Worm (Caenorhabditis elegans) whole organism, L4 larva: ENCODE measurements around the gene gop-1.
A peak's percentile ranks its signal among the peaks of the same experiment; 100 is the strongest.

Experiments used
- D1046.2 ChIP-seq: fragments of 200-800 bp; sonication (Bioruptor generic); IDR thresholded peaks from 2 replicates; pipeline ENCODE4 v1.3.6; 2022; ENCODE audit warnings: missing genetic modification characterization, missing compliant biosample characterization
- F10B5.3 ChIP-seq: sonication (generic microtip); optimal IDR thresholded peaks from 2 replicates; lab custom pipeline; 2016; ENCODE audit warnings: mild to moderate bottlenecking, missing genetic modification characterization, missing compliant biosample characterization
- Y105C5A.15 ChIP-seq: fragments of 200-800 bp; sonication (Bioruptor generic); IDR thresholded peaks from 2 replicates; pipeline ENCODE4 v1.3.6; 2022; ENCODE audit warnings: missing genetic modification characterization, missing compliant biosample characterization
- Y5F2A.4 ChIP-seq: fragments of 200-800 bp; sonication (Bioruptor generic); optimal IDR thresholded peaks from 2 replicates; lab custom pipeline; 2018; ENCODE audit warnings: mild to moderate bottlenecking, missing genetic modification characterization, missing compliant biosample characterization
- aha-1 ChIP-seq: fragments of 150-350 bp; peaks from one replicate; lab custom pipeline; 2014; ENCODE audit warnings: missing biosample characterization, missing genetic modification characterization
- aly-2 ChIP-seq: sonication (generic microtip); optimal IDR thresholded peaks from 2 replicates; lab custom pipeline; 2018; ENCODE audit warnings: missing biosample characterization, missing genetic modification characterization
- ama-1 ChIP-seq: fragments of 150-350 bp; optimal IDR thresholded peaks from 2 replicates; lab custom pipeline; 2014; ENCODE audit warnings: inconsistent platforms, mixed read lengths
- arid-1 ChIP-seq: fragments of 200-800 bp; sonication (Bioruptor generic); conservative IDR thresholded peaks from 2 replicates; pipeline ENCODE4 v1.3.6; 2022; ENCODE audit warnings: missing genetic modification reagents, missing genetic modification characterization, missing compliant biosample characterization
- attf-4 ChIP-seq: sonication (generic microtip); optimal IDR thresholded peaks from 3 replicates; lab custom pipeline; 2017; ENCODE audit warnings: missing biosample characterization, missing genetic modification characterization
- ceh-20 ChIP-seq: fragments of 200-800 bp; sonication (Bioruptor generic); IDR thresholded peaks from 2 replicates; pipeline ENCODE4 v1.3.6; 2022; ENCODE audit warnings: missing genetic modification reagents, missing genetic modification characterization, missing compliant biosample characterization
- ceh-32 ChIP-seq: sonication (generic microtip); optimal IDR thresholded peaks from 2 replicates; lab custom pipeline; 2016; ENCODE audit warnings: mild to moderate bottlenecking, missing genetic modification characterization, missing compliant biosample characterization; ENCODE audit not compliant: poor library complexity
- ceh-82 ChIP-seq: sonication (generic microtip); optimal IDR thresholded peaks from 2 replicates; lab custom pipeline; 2017; ENCODE audit warnings: missing biosample characterization, missing genetic modification characterization
- daf-16 ChIP-seq, 3 experiments: sonication (generic microtip); optimal IDR thresholded peaks; 2 replicates each; lab custom pipeline; 2016 to 2017; ENCODE audit warnings: missing genetic modification characterization in 3 of 3, missing genetic modification reagents in 3 of 3, mild to moderate bottlenecking in 2 of 3, missing compliant biosample characterization in 2 of 3, missing biosample characterization in 1 of 3, moderate library complexity in 1 of 3
- daf-8 ChIP-seq: fragments of 200-800 bp; sonication (Bioruptor generic); IDR thresholded peaks from 2 replicates; pipeline ENCODE4 v1.3.6; 2022; ENCODE audit warnings: missing genetic modification characterization, missing compliant biosample characterization
- dmd-8 ChIP-seq: fragments of 200-800 bp; sonication (Bioruptor generic); IDR thresholded peaks from 2 replicates; pipeline ENCODE4 v1.3.6; 2022; ENCODE audit warnings: missing genetic modification characterization, missing compliant biosample characterization
- duxl-1 ChIP-seq: sonication (generic microtip); optimal IDR thresholded peaks from 2 replicates; lab custom pipeline; 2016; ENCODE audit warnings: mild to moderate bottlenecking, missing genetic modification characterization, moderate library complexity, missing compliant biosample characterization; ENCODE audit not compliant: poor library complexity
- fkh-10 ChIP-seq: fragments of 150-350 bp; optimal IDR thresholded peaks from 2 replicates; lab custom pipeline; 2014; ENCODE audit warnings: missing biosample characterization, missing genetic modification reagents, missing genetic modification characterization
- gei-8 ChIP-seq: fragments of 200-800 bp; sonication (Bioruptor generic); optimal IDR thresholded peaks from 2 replicates; lab custom pipeline; 2018; ENCODE audit warnings: mild to moderate bottlenecking, missing genetic modification characterization, missing compliant biosample characterization
- hif-1 ChIP-seq, 2 experiments: sonication (generic microtip); optimal IDR thresholded peaks; 2 replicates each; lab custom pipeline; 2016 to 2017; ENCODE audit warnings: missing compliant biosample characterization in 2 of 2, missing genetic modification characterization in 2 of 2, missing genetic modification reagents in 2 of 2, missing genotype in 2 of 2, mild to moderate bottlenecking in 1 of 2
- hlh-30 ChIP-seq: sonication (generic microtip); optimal IDR thresholded peaks from 2 replicates; lab custom pipeline; 2017; ENCODE audit warnings: antibody characterized with exemption, mild to moderate bottlenecking, missing genetic modification characterization, missing compliant biosample characterization; ENCODE audit not compliant: insufficient read depth
- lin-15B ChIP-seq: fragments of 150-350 bp; sonication (generic microtip); optimal IDR thresholded peaks from 3 replicates; lab custom pipeline; 2014; ENCODE audit warnings: missing biosample characterization, missing genetic modification characterization
- lin-38 ChIP-seq: fragments of 200-800 bp; sonication (Bioruptor generic); IDR thresholded peaks from 2 replicates; pipeline ENCODE4 v1.3.6; 2022; ENCODE audit warnings: missing genetic modification reagents, missing genetic modification characterization, missing compliant biosample characterization
- lin-39 ChIP-seq: fragments of 150-350 bp; optimal IDR thresholded peaks from 2 replicates; lab custom pipeline; 2014; ENCODE audit warnings: missing biosample characterization, missing genetic modification reagents, missing genetic modification characterization
- lir-3 ChIP-seq: sonication (generic microtip); optimal IDR thresholded peaks from 2 replicates; lab custom pipeline; 2016; ENCODE audit warnings: mild to moderate bottlenecking, missing genetic modification characterization, missing compliant biosample characterization
- lsy-2 ChIP-seq, 2 experiments: fragments of 150-350 bp in 1 of 2; sonication (generic microtip) in 1 of 2; optimal IDR thresholded peaks; 2 replicates each; lab custom pipeline; 2014 to 2017; ENCODE audit warnings: missing biosample characterization in 2 of 2, missing genetic modification characterization in 2 of 2
- madf-9 ChIP-seq: fragments of 200-800 bp; sonication (Bioruptor generic); conservative IDR thresholded peaks from 2 replicates; pipeline ENCODE4 v1.3.6; 2022; ENCODE audit warnings: missing genetic modification reagents, missing genetic modification characterization, missing compliant biosample characterization
- mdl-1 ChIP-seq, 2 experiments: fragments of 150-350 bp in 1 of 2; sonication (generic microtip) in 1 of 2; optimal IDR thresholded peaks; 2 replicates each; lab custom pipeline; 2014 to 2017; ENCODE audit warnings: missing biosample characterization in 2 of 2, missing genetic modification characterization in 2 of 2
- mdt-29 ChIP-seq: fragments of 200-800 bp; sonication (Bioruptor generic); IDR thresholded peaks from 2 replicates; pipeline ENCODE4 v1.3.6; 2022; ENCODE audit warnings: missing genetic modification reagents, missing genetic modification characterization, missing compliant biosample characterization
- mes-2 ChIP-seq: sonication (generic microtip); optimal IDR thresholded peaks from 2 replicates; lab custom pipeline; 2016; ENCODE audit warnings: missing genotype, mild to moderate bottlenecking, missing genetic modification characterization, missing compliant biosample characterization; ENCODE audit not compliant: poor library complexity, severe bottlenecking
- mxl-3 ChIP-seq: fragments of 200-800 bp; sonication (Bioruptor generic); optimal IDR thresholded peaks from 2 replicates; lab custom pipeline; 2018; ENCODE audit warnings: mild to moderate bottlenecking, missing genetic modification characterization, missing compliant biosample characterization
- nhr-10 ChIP-seq: fragments of 150-350 bp; optimal IDR thresholded peaks from 2 replicates; lab custom pipeline; 2014; ENCODE audit warnings: missing biosample characterization, missing genetic modification characterization
- nhr-102 ChIP-seq: sonication (generic microtip); optimal IDR thresholded peaks from 2 replicates; lab custom pipeline; 2016; ENCODE audit warnings: mild to moderate bottlenecking, missing genetic modification characterization, moderate library complexity, missing compliant biosample characterization
- nhr-111 ChIP-seq: fragments of 200-800 bp; sonication (Bioruptor generic); optimal IDR thresholded peaks from 2 replicates; lab custom pipeline; 2018; ENCODE audit warnings: mild to moderate bottlenecking, missing genetic modification characterization, missing compliant biosample characterization
- nhr-25 ChIP-seq: sonication (generic microtip); optimal IDR thresholded peaks from 2 replicates; lab custom pipeline; 2017; ENCODE audit warnings: missing genetic modification characterization, mild to moderate bottlenecking, missing compliant biosample characterization, antibody characterized with exemption, moderate library complexity, borderline replicate concordance; ENCODE audit not compliant: insufficient read depth
- nhr-28 ChIP-seq: fragments of 150-350 bp; optimal IDR thresholded peaks from 2 replicates; lab custom pipeline; 2014; ENCODE audit warnings: missing biosample characterization, missing genetic modification characterization
- nhr-42 ChIP-seq: fragments of 200-800 bp; sonication (Bioruptor generic); IDR thresholded peaks from 2 replicates; pipeline ENCODE4 v1.3.6; 2022; ENCODE audit warnings: missing genetic modification characterization, missing compliant biosample characterization
- nhr-48 ChIP-seq: sonication (generic microtip); optimal IDR thresholded peaks from 2 replicates; lab custom pipeline; 2016; ENCODE audit warnings: mild to moderate bottlenecking, missing genetic modification characterization, missing compliant biosample characterization
- nhr-76 ChIP-seq: fragments of 150-350 bp; optimal IDR thresholded peaks from 2 replicates; lab custom pipeline; 2014; ENCODE audit warnings: missing biosample characterization, missing genetic modification characterization
- rbr-2 ChIP-seq: sonication (generic microtip); optimal IDR thresholded peaks from 2 replicates; lab custom pipeline; 2016; ENCODE audit warnings: missing genotype, missing genetic modification characterization, missing compliant biosample characterization
- sdz-12 ChIP-seq: fragments of 200-800 bp; sonication (Bioruptor generic); optimal IDR thresholded peaks from 2 replicates; lab custom pipeline; 2018; ENCODE audit warnings: mild to moderate bottlenecking, missing genetic modification characterization, missing compliant biosample characterization
- set-16 ChIP-seq: fragments of 200-800 bp; sonication (Bioruptor generic); IDR thresholded peaks from 2 replicates; pipeline ENCODE4 v1.3.6; 2022; ENCODE audit warnings: missing genetic modification reagents, missing genetic modification characterization, missing compliant biosample characterization
- snpc-1.2 ChIP-seq: fragments of 200-800 bp; sonication (Bioruptor generic); IDR thresholded peaks from 2 replicates; pipeline ENCODE4 v1.3.6; 2022; ENCODE audit warnings: missing genetic modification reagents, missing genetic modification characterization, missing compliant biosample characterization
- spr-1 ChIP-seq: sonication (generic microtip); optimal IDR thresholded peaks from 2 replicates; lab custom pipeline; 2016; ENCODE audit warnings: mild to moderate bottlenecking, missing genetic modification characterization, missing compliant biosample characterization
- spr-3 ChIP-seq: fragments of 200-800 bp; sonication (Bioruptor generic); optimal IDR thresholded peaks from 2 replicates; lab custom pipeline; 2018; ENCODE audit warnings: mild to moderate bottlenecking, missing genetic modification characterization, missing compliant biosample characterization
- tag-97 ChIP-seq: fragments of 200-800 bp; sonication (Bioruptor generic); IDR thresholded peaks from 2 replicates; pipeline ENCODE4 v1.3.6; 2022; ENCODE audit warnings: missing genetic modification characterization, missing compliant biosample characterization
- unc-62 ChIP-seq, 3 experiments: fragments of 150-350 bp in 1 of 3; sonication (generic microtip); optimal IDR thresholded peaks in 2 of 3; peaks in 1 of 3; 1 replicate in 1 of 3; 2 replicates in 2 of 3; lab custom pipeline; 2014 to 2017; ENCODE audit warnings: missing biosample characterization in 3 of 3, missing genetic modification characterization in 3 of 3, missing genetic modification reagents in 3 of 3, missing genotype in 1 of 3
- vab-7 ChIP-seq: fragments of 200-800 bp; sonication (Bioruptor generic); IDR thresholded peaks from 2 replicates; pipeline ENCODE4 v1.3.6; 2022; ENCODE audit warnings: missing genetic modification reagents, missing genetic modification characterization, missing compliant biosample characterization
- zfp-2 ChIP-seq: sonication (generic microtip); optimal IDR thresholded peaks from 2 replicates; lab custom pipeline; 2016; ENCODE audit warnings: mild to moderate bottlenecking, missing genetic modification characterization, missing compliant biosample characterization
- ztf-7 ChIP-seq: fragments of 150-350 bp; optimal IDR thresholded peaks from 2 replicates; lab custom pipeline; 2014; ENCODE audit warnings: missing biosample characterization, missing genetic modification characterization

Gene gop-1

ce11 chrIII:5294867-5295266, 40.6 kb downstream of the gop-1 start:
- peak; percentile 81 for TF ChIP-seq D1046.2
- peak; percentile 71 for TF ChIP-seq mdt-29 (GFP tag; lab: Robert Waterston, UW)
- peak in 1 of 2 experiments; percentile 27 for TF ChIP-seq unc-62 (GFP tag; optimal IDR thresholded peaks at IDR 0.05 in 1 of 2; lab: Kevin White, UChicago)
- TF ChIP-seq unc-62 (tag; optimal IDR thresholded peaks at IDR 0.05; lab: Kevin White, UChicago): no peak
- TF ChIP-seq mes-2 (tag; lab: Kevin White, UChicago): peak; percentile 68
- peak; percentile 82 for TF ChIP-seq sdz-12 (GFP tag; lab: Kevin White, UChicago)
- no peak for TF ChIP-seq ztf-7
- no peak for TF ChIP-seq set-16 (GFP tag; lab: Robert Waterston, UW)
- TF ChIP-seq spr-1: peak; percentile 76
- TF ChIP-seq nhr-102 (tag; lab: Kevin White, UChicago): peak; percentile 57
- 0 out of 2 replicates have a peak, but pooled peaks have one; percentile 47 for TF ChIP-seq Y105C5A.15
- TF ChIP-seq rbr-2: peak; percentile 64
- no peak for TF ChIP-seq nhr-25
- TF ChIP-seq nhr-76 (tag; lab: Kevin White, UChicago): no peak
- TF ChIP-seq lin-39 (tag; lab: Kevin White, UChicago): no peak
- no peak for TF ChIP-seq lsy-2 (tag; optimal IDR thresholded peaks at IDR 0.05; lab: Kevin White, UChicago)
- peak; percentile 79 for TF ChIP-seq gei-8 (GFP tag; lab: Kevin White, UChicago)
- TF ChIP-seq snpc-1.2 (GFP tag; lab: Robert Waterston, UW): peak; percentile 46; the same call in 1 of the 2 replicates
- TF ChIP-seq mdl-1 (tag; optimal IDR thresholded peaks at IDR 0.05; lab: Kevin White, UChicago): peak in 1 of 2 experiments; percentile 52
- no peak for TF ChIP-seq aly-2 (tag; lab: Kevin White, UChicago)
- no peak for TF ChIP-seq ceh-82
- TF ChIP-seq lir-3 (tag; lab: Kevin White, UChicago): peak; percentile 81
- TF ChIP-seq lin-15B: no peak
- TF ChIP-seq nhr-28 (tag; lab: Kevin White, UChicago): peak; percentile 23
- TF ChIP-seq nhr-111: peak; percentile 25
- TF ChIP-seq F10B5.3 (tag; lab: Kevin White, UChicago): peak; percentile 41
- peak; percentile 78 for TF ChIP-seq nhr-42 (GFP tag; lab: Robert Waterston, UW)
- TF ChIP-seq hlh-30 (tag; lab: Kevin White, UChicago): peak; percentile 13
- peak; percentile 78 to 86 for TF ChIP-seq daf-16 (GFP tag; optimal IDR thresholded peaks at IDR 0.05; lab: Kevin White, UChicago)
- peak; percentile 46 for TF ChIP-seq daf-16 (tag; optimal IDR thresholded peaks at IDR 0.05; lab: Kevin White, UChicago)
- TF ChIP-seq vab-7 (GFP tag; lab: Robert Waterston, UW): peak; percentile 92
- TF ChIP-seq ceh-20: peak; percentile 71; the same call in 1 of the 2 replicates
- peak; percentile 39 for TF ChIP-seq nhr-48 (tag; lab: Kevin White, UChicago)
- peak; percentile 69 for TF ChIP-seq spr-3 (GFP tag; lab: Kevin White, UChicago)
- TF ChIP-seq ama-1 (lab: Kevin White, UChicago): no peak
- TF ChIP-seq mxl-3 (GFP tag; lab: Kevin White, UChicago): no peak
- TF ChIP-seq arid-1: peak; percentile 90
- no peak for TF ChIP-seq attf-4 (tag; lab: Kevin White, UChicago)
- TF ChIP-seq nhr-10 (tag; lab: Kevin White, UChicago): no peak
- TF ChIP-seq aha-1 (tag; lab: Kevin White, UChicago): no peak
- TF ChIP-seq lin-38: peak; percentile 83
- TF ChIP-seq zfp-2: peak; percentile 35
- TF ChIP-seq dmd-8 (GFP tag; lab: Robert Waterston, UW): peak; percentile 97
- TF ChIP-seq tag-97: no peak
- 0 out of 2 replicates have a peak, but pooled peaks have one; percentile 59 for TF ChIP-seq madf-9 (GFP tag; lab: Robert Waterston, UW)
- no peak for TF ChIP-seq daf-8
- TF ChIP-seq fkh-10 (GFP tag; lab: Kevin White, UChicago): no peak
- TF ChIP-seq duxl-1 (tag; lab: Kevin White, UChicago): peak; percentile 71
- TF ChIP-seq hif-1 (tag; optimal IDR thresholded peaks at IDR 0.05; lab: Kevin White, UChicago): peak; percentile 2 to 56
- peak; percentile 22 for TF ChIP-seq ceh-32 (tag; lab: Kevin White, UChicago)
- peak; percentile 74 for TF ChIP-seq Y5F2A.4
